Worm (Caenorhabditis elegans) whole organism, L4 larva: ENCODE measurements around the gene F55C10.4.

ENCODE experiments used
- aly-2 ChIP-seq: sonication (generic microtip); optimal IDR thresholded peaks from 2 replicates; lab custom pipeline; 2018; ENCODE audit warnings: missing biosample characterization, missing genetic modification characterization
- ceh-20 ChIP-seq: fragments of 200-800 bp; sonication (Bioruptor generic); IDR thresholded peaks from 2 replicates; pipeline ENCODE4 v1.3.6; 2022; ENCODE audit warnings: missing genetic modification reagents, missing genetic modification characterization, missing compliant biosample characterization
- ceh-32 ChIP-seq: sonication (generic microtip); optimal IDR thresholded peaks from 2 replicates; lab custom pipeline; 2016; ENCODE audit warnings: mild to moderate bottlenecking, missing genetic modification characterization, missing compliant biosample characterization; ENCODE audit not compliant: poor library complexity
- ctbp-1 ChIP-seq: fragments of 200-800 bp; sonication (Bioruptor generic); IDR thresholded peaks from 2 replicates; pipeline ENCODE4 v1.3.6; 2022; ENCODE audit warnings: missing genetic modification reagents, missing genetic modification characterization, missing compliant biosample characterization
- egl-27 ChIP-seq: sonication (generic microtip); optimal IDR thresholded peaks from 3 replicates; lab custom pipeline; 2017; ENCODE audit warnings: missing biosample characterization, missing genetic modification reagents, missing genetic modification characterization
- hif-1 ChIP-seq, 2 experiments: sonication (generic microtip); optimal IDR thresholded peaks; 2 replicates each; lab custom pipeline; 2016 to 2017; ENCODE audit warnings: missing compliant biosample characterization in 2 of 2, missing genetic modification characterization in 2 of 2, missing genetic modification reagents in 2 of 2, missing genotype in 2 of 2, mild to moderate bottlenecking in 1 of 2
- lin-13 ChIP-seq: fragments of 150-350 bp; optimal IDR thresholded peaks from 2 replicates; lab custom pipeline; 2014; ENCODE audit warnings: missing biosample characterization, missing genetic modification reagents, missing genetic modification characterization
- nhr-41 ChIP-seq: fragments of 200-800 bp; sonication (Bioruptor generic); IDR thresholded peaks from 2 replicates; pipeline ENCODE4 v1.3.6; 2022; ENCODE audit warnings: missing genetic modification reagents, missing genetic modification characterization, missing compliant biosample characterization
- nhr-6 ChIP-seq: fragments of 150-350 bp; optimal IDR thresholded peaks from 2 replicates; lab custom pipeline; 2014; ENCODE audit warnings: missing biosample characterization, missing genetic modification characterization
- nhr-77 ChIP-seq: fragments of 150-350 bp; optimal IDR thresholded peaks from 2 replicates; lab custom pipeline; 2014; ENCODE audit warnings: missing biosample characterization, missing genetic modification characterization
- snpc-4 ChIP-seq: fragments of 150-350 bp; optimal IDR thresholded peaks from 2 replicates; lab custom pipeline; 2014; ENCODE audit warnings: missing biosample characterization, missing genetic modification characterization
- zag-1 ChIP-seq: fragments of 150-350 bp; optimal IDR thresholded peaks from 2 replicates; lab custom pipeline; 2014; ENCODE audit warnings: missing biosample characterization, missing genetic modification characterization

- TF ChIP-seq zag-1 (tag; lab: Kevin White, UChicago) = no peak
- TF ChIP-seq lin-13 (GFP tag; lab: Kevin White, UChicago) = no peak
- TF ChIP-seq snpc-4 (tag; lab: Kevin White, UChicago) = no peak
- TF ChIP-seq nhr-77 (tag; lab: Kevin White, UChicago) = no peak
- no peak for TF ChIP-seq ceh-32
- no peak for TF ChIP-seq nhr-41
- TF ChIP-seq ctbp-1 (GFP tag; lab: Robert Waterston, UW) = no peak
- no peak for TF ChIP-seq nhr-6 (tag; lab: Kevin White, UChicago)
- TF ChIP-seq aly-2 (tag; lab: Kevin White, UChicago) = no peak
- no peak for TF ChIP-seq ceh-20 (GFP tag; lab: Robert Waterston, UW)
- TF ChIP-seq hif-1 (tag; optimal IDR thresholded peaks at IDR 0.05; lab: Kevin White, UChicago) = no peak
- TF ChIP-seq egl-27 = no peak
Observed at ce11 chrV:11363575-11363974, 23.0 kb upstream of the F55C10.4 start.
